Fruit fly (Drosophila melanogaster) whole organism, prepupa: ENCODE results near the gene OdsH.

Source experiments
- CG10631 ChIP-seq: fragments of 200-800 bp; sonication (Bioruptor generic); optimal IDR thresholded peaks from 2 replicates; lab custom pipeline; 2016; ENCODE audit warnings: missing biosample characterization, missing genetic modification characterization
- CG10669 ChIP-seq: fragments of 200-800 bp; sonication (Bioruptor generic); optimal IDR thresholded peaks from 3 replicates; lab custom pipeline; 2018; ENCODE audit warnings: missing biosample characterization, mild to moderate bottlenecking, missing genetic modification characterization, moderate library complexity
- CG11902 ChIP-seq: fragments of 200-800 bp; sonication (Bioruptor generic); optimal IDR thresholded peaks from 3 replicates; lab custom pipeline; 2016; ENCODE audit warnings: missing biosample characterization, missing genetic modification characterization
- CG15336 ChIP-seq: fragments of 200-800 bp; sonication (Bioruptor generic); IDR thresholded peaks from 2 replicates; pipeline ENCODE4 v1.3.6; 2022; ENCODE audit warnings: missing biosample characterization, missing genetic modification characterization
- CG16779 ChIP-seq: fragments of 200-800 bp; sonication (Bioruptor generic); optimal IDR thresholded peaks from 3 replicates; lab custom pipeline; 2017; ENCODE audit warnings: missing biosample characterization, mild to moderate bottlenecking, missing genetic modification characterization
- CG3032 ChIP-seq: fragments of 200-800 bp; optimal IDR thresholded peaks from 2 replicates; lab custom pipeline; 2019; ENCODE audit warnings: missing biosample characterization, mild to moderate bottlenecking, missing genetic modification characterization, moderate library complexity
- CG31627 ChIP-seq: fragments of 200-800 bp; sonication (Bioruptor generic); optimal IDR thresholded peaks from 3 replicates; lab custom pipeline; 2016; ENCODE audit warnings: missing biosample characterization, missing genetic modification characterization
- CG32006 ChIP-seq: fragments of 200-800 bp; sonication (Bioruptor generic); optimal IDR thresholded peaks from 3 replicates; lab custom pipeline; 2017; ENCODE audit warnings: missing biosample characterization, mild to moderate bottlenecking, missing genetic modification characterization
- CG34406 ChIP-seq: fragments of 200-800 bp; sonication (Bioruptor generic); optimal IDR thresholded peaks from 3 replicates; lab custom pipeline; 2016; ENCODE audit warnings: missing biosample characterization, missing genetic modification characterization
- CG3919 ChIP-seq: fragments of 200-800 bp; sonication (Bioruptor generic); optimal IDR thresholded peaks from 3 replicates; lab custom pipeline; 2016; ENCODE audit warnings: missing biosample characterization, missing genetic modification characterization
- CG4318 ChIP-seq: fragments of 200-800 bp; sonication (Bioruptor generic); optimal IDR thresholded peaks from 3 replicates; lab custom pipeline; 2017; ENCODE audit warnings: missing biosample characterization, mild to moderate bottlenecking, missing genetic modification characterization
- CG6163 ChIP-seq: fragments of 200-800 bp; sonication (Bioruptor generic); IDR thresholded peaks from 3 replicates; pipeline ENCODE4 v1.3.6; 2022; ENCODE audit warnings: missing biosample characterization, missing genetic modification characterization
- CG6792 ChIP-seq: fragments of 200-800 bp; sonication (Bioruptor generic); optimal IDR thresholded peaks from 3 replicates; lab custom pipeline; 2016; ENCODE audit warnings: missing biosample characterization, missing genetic modification characterization
- CG6808 ChIP-seq: fragments of 200-800 bp; sonication (Bioruptor generic); optimal IDR thresholded peaks from 3 replicates; lab custom pipeline; 2017; ENCODE audit warnings: missing biosample characterization, missing genetic modification characterization, mild to moderate bottlenecking, moderate library complexity, missing genetic modification reagents
- CG6854 ChIP-seq: fragments of 200-800 bp; sonication (Bioruptor generic); optimal IDR thresholded peaks from 2 replicates; lab custom pipeline; 2017; ENCODE audit warnings: missing biosample characterization, mild to moderate bottlenecking, missing genetic modification characterization
- CG7368 ChIP-seq: fragments of 200-800 bp; sonication (Bioruptor generic); optimal IDR thresholded peaks from 3 replicates; lab custom pipeline; 2016; ENCODE audit warnings: missing biosample characterization, missing genetic modification characterization
- CG8119 ChIP-seq: fragments of 200-800 bp; sonication (Bioruptor generic); IDR thresholded peaks from 3 replicates; pipeline ENCODE4 v1.3.6; 2022; ENCODE audit warnings: missing biosample characterization, missing genetic modification characterization
- Eip75B ChIP-seq: fragments of 200-800 bp; sonication (Bioruptor generic); optimal IDR thresholded peaks from 3 replicates; lab custom pipeline; 2016; ENCODE audit warnings: missing biosample characterization, missing genetic modification characterization
- Eip78C ChIP-seq: fragments of 200-800 bp; sonication (Bioruptor generic); peaks from one replicate; lab custom pipeline; 2016; ENCODE audit warnings: missing biosample characterization, missing genetic modification characterization
- Eip93F ChIP-seq: fragments of 200-800 bp; sonication (Bioruptor generic); optimal IDR thresholded peaks from 2 replicates; lab custom pipeline; 2016; ENCODE audit warnings: missing biosample characterization, mild to moderate bottlenecking, missing genetic modification characterization
- Ets21C ChIP-seq: fragments of 200-800 bp; sonication (Bioruptor generic); optimal IDR thresholded peaks from 3 replicates; lab custom pipeline; 2016; ENCODE audit warnings: missing biosample characterization, missing genetic modification characterization
- Ets96B ChIP-seq: fragments of 200-800 bp; optimal IDR thresholded peaks from 2 replicates; lab custom pipeline; 2019; ENCODE audit warnings: missing biosample characterization, mild to moderate bottlenecking, missing genetic modification characterization, moderate library complexity
- Gug ChIP-seq: fragments of 200-800 bp; sonication (Bioruptor generic); IDR thresholded peaks from 2 replicates; pipeline ENCODE4 v1.3.6; 2022; ENCODE audit warnings: missing biosample characterization, missing genetic modification characterization
- Hr38 ChIP-seq: sonication (Bioruptor generic); optimal IDR thresholded peaks from 2 replicates; lab custom pipeline; 2016; ENCODE audit warnings: missing biosample characterization, missing genetic modification characterization
- Hr39 ChIP-seq: fragments of 200-800 bp; sonication (Bioruptor generic); optimal IDR thresholded peaks from 2 replicates; lab custom pipeline; 2016; ENCODE audit warnings: missing biosample characterization, missing genetic modification characterization
- Met ChIP-seq: fragments of 200-800 bp; sonication (Bioruptor generic); optimal IDR thresholded peaks from 3 replicates; lab custom pipeline; 2016; ENCODE audit warnings: missing biosample characterization, missing genetic modification characterization
- OdsH ChIP-seq: fragments of 200-800 bp; sonication (Bioruptor generic); optimal IDR thresholded peaks from 3 replicates; lab custom pipeline; 2016; ENCODE audit warnings: missing biosample characterization, missing genetic modification characterization
- Smox ChIP-seq: fragments of 200-800 bp; sonication (Bioruptor generic); optimal IDR thresholded peaks from 3 replicates; lab custom pipeline; 2016; ENCODE audit warnings: missing biosample characterization, missing genetic modification characterization
- Sox102F ChIP-seq: fragments of 200-800 bp; sonication (Bioruptor generic); optimal IDR thresholded peaks from 2 replicates; lab custom pipeline; 2016; ENCODE audit warnings: missing biosample characterization, mild to moderate bottlenecking, missing genetic modification characterization
- Sox14 ChIP-seq: fragments of 200-800 bp; sonication (Bioruptor generic); optimal IDR thresholded peaks from 3 replicates; lab custom pipeline; 2016; ENCODE audit warnings: missing biosample characterization, missing genetic modification characterization
- achi ChIP-seq: fragments of 200-800 bp; sonication (Bioruptor generic); optimal IDR thresholded peaks from 3 replicates; lab custom pipeline; 2016; ENCODE audit warnings: missing biosample characterization, missing genetic modification characterization
- acj6 ChIP-seq: fragments of 200-800 bp; sonication (Bioruptor generic); optimal IDR thresholded peaks from 3 replicates; lab custom pipeline; 2016; ENCODE audit warnings: missing biosample characterization, missing genetic modification characterization
- cyc ChIP-seq: fragments of 200-800 bp; sonication (Bioruptor generic); optimal IDR thresholded peaks from 3 replicates; lab custom pipeline; 2016; ENCODE audit warnings: missing biosample characterization, missing genetic modification characterization
- dac ChIP-seq: fragments of 200-800 bp; sonication (Bioruptor generic); optimal IDR thresholded peaks from 2 replicates; lab custom pipeline; 2017; ENCODE audit warnings: missing biosample characterization, mild to moderate bottlenecking, missing genetic modification characterization
- esn ChIP-seq: fragments of 200-800 bp; sonication (Bioruptor generic); optimal IDR thresholded peaks from 2 replicates; lab custom pipeline; 2016; ENCODE audit warnings: missing biosample characterization, mild to moderate bottlenecking, missing genetic modification characterization, moderate library complexity
- fd59A ChIP-seq: fragments of 200-800 bp; sonication (Bioruptor generic); optimal IDR thresholded peaks from 2 replicates; lab custom pipeline; 2017; ENCODE audit warnings: missing biosample characterization, mild to moderate bottlenecking, missing genetic modification characterization, missing genetic modification reagents
- lz ChIP-seq: fragments of 200-800 bp; sonication (Bioruptor generic); optimal IDR thresholded peaks from 3 replicates; lab custom pipeline; 2016; ENCODE audit warnings: missing biosample characterization, missing genetic modification characterization
- pdm3 ChIP-seq: fragments of 200-800 bp; sonication (Bioruptor generic); optimal IDR thresholded peaks from 3 replicates; lab custom pipeline; 2016; ENCODE audit warnings: missing biosample characterization, missing genetic modification characterization
- salr ChIP-seq, 2 experiments: fragments of 200-800 bp; sonication (Bioruptor generic); optimal IDR thresholded peaks; 3 replicates each; lab custom pipeline; 2016 to 2018; ENCODE audit warnings: missing biosample characterization in 2 of 2, missing genetic modification characterization in 2 of 2, mild to moderate bottlenecking in 1 of 2
- ss ChIP-seq, 2 experiments: fragments of 200-800 bp; sonication (Bioruptor generic); optimal IDR thresholded peaks; 2 replicates in 1 of 2; 3 replicates in 1 of 2; lab custom pipeline; 2017 to 2018; ENCODE audit warnings: mild to moderate bottlenecking in 2 of 2, missing biosample characterization in 2 of 2, missing genetic modification characterization in 2 of 2, moderate library complexity in 1 of 2
- svp ChIP-seq: fragments of 200-800 bp; sonication (Bioruptor generic); peaks from one replicate; lab custom pipeline; 2016; ENCODE audit warnings: missing biosample characterization, missing genetic modification characterization
- topi ChIP-seq: fragments of 200-800 bp; sonication (Bioruptor generic); optimal IDR thresholded peaks from 3 replicates; lab custom pipeline; 2016; ENCODE audit warnings: missing biosample characterization, missing genetic modification characterization

Gene OdsH

dm6 chrX:17814783-17815182 is 24.0 kb downstream of the OdsH start (continued):
- TF ChIP-seq Sox14 (GFP tag; lab: Kevin White, UChicago) (peak; percentile 52), CG6163 (GFP tag; lab: Robert Waterston, UW) (peak; percentile 57; the same call in 2 of the 3 replicates), Eip78C (peak; percentile 84), CG34406 (GFP tag; lab: Kevin White, UChicago) (peak; percentile 20), CG7368 (GFP tag; lab: Kevin White, UChicago) (no peak), CG8119 (GFP tag; lab: Robert Waterston, UW) (no peak), CG4318 (GFP tag; lab: Kevin White, UChicago) (no peak), esn (GFP tag; lab: Kevin White, UChicago) (peak; percentile 74), Sox102F (GFP tag; lab: Kevin White, UChicago) (peak; percentile 71), CG10631 (GFP tag; lab: Kevin White, UChicago) (peak; percentile 23), CG3032 (tag; lab: Kevin White, UChicago) (peak; percentile 39), CG15336 (no peak), CG3919 (GFP tag; lab: Kevin White, UChicago) (peak; percentile 41), Eip93F (GFP tag; lab: Kevin White, UChicago) (no peak)

dm6 chrX:17816437-17816836 is 25.6 kb downstream of the OdsH start:
- TF ChIP-seq ss (GFP tag; optimal IDR thresholded peaks at IDR 0.05; lab: Kevin White, UChicago) (peak in 1 of 2 experiments; percentile 21), CG6792 (GFP tag; lab: Kevin White, UChicago) (peak; percentile 24), CG32006 (GFP tag; lab: Kevin White, UChicago) (no peak), CG6808 (GFP tag; lab: Kevin White, UChicago) (peak; percentile 59), CG8119 (GFP tag; lab: Robert Waterston, UW) (no peak), esn (GFP tag; lab: Kevin White, UChicago) (peak; percentile 65), cyc (peak; percentile 30), salr (GFP tag; optimal IDR thresholded peaks at IDR 0.05; lab: Kevin White, UChicago) (no peak), achi (GFP tag; lab: Kevin White, UChicago) (peak; percentile 24), CG34406 (GFP tag; lab: Kevin White, UChicago) (peak; percentile 13), Ets21C (peak; percentile 11), Ets96B (tag; lab: Kevin White, UChicago) (peak; percentile 21), acj6 (GFP tag; lab: Kevin White, UChicago) (peak; percentile 10), CG6163 (GFP tag; lab: Robert Waterston, UW) (no peak), topi (GFP tag; lab: Kevin White, UChicago) (peak; percentile 51), Eip75B (GFP tag; lab: Kevin White, UChicago) (peak; percentile 42), Hr39 (GFP tag; lab: Kevin White, UChicago) (peak; percentile 45), CG4318 (GFP tag; lab: Kevin White, UChicago) (no peak), CG10669 (GFP tag; lab: Kevin White, UChicago) (peak; percentile 33), svp (GFP tag; lab: Kevin White, UChicago) (peak; percentile 84), OdsH (GFP tag; lab: Kevin White, UChicago) (peak; percentile 63), lz (GFP tag; lab: Kevin White, UChicago) (peak; percentile 44), pdm3 (GFP tag; lab: Kevin White, UChicago) (peak; percentile 26), Gug (GFP tag; lab: Robert Waterston, UW) (no peak), Eip78C (peak; percentile 58), CG11902 (GFP tag; lab: Kevin White, UChicago) (no peak), Smox (GFP tag; lab: Kevin White, UChicago) (peak; percentile 58), Met (GFP tag; lab: Kevin White, UChicago) (peak; percentile 63), CG31627 (GFP tag; lab: Kevin White, UChicago) (peak; percentile 30), Sox102F (GFP tag; lab: Kevin White, UChicago) (peak; percentile 39), CG10631 (GFP tag; lab: Kevin White, UChicago) (peak; percentile 11), CG3919 (GFP tag; lab: Kevin White, UChicago) (peak; percentile 2), CG3032 (tag; lab: Kevin White, UChicago) (peak; percentile 55), Sox14 (GFP tag; lab: Kevin White, UChicago) (peak; percentile 31), CG6854 (GFP tag; lab: Kevin White, UChicago) (no peak), fd59A (peak; percentile 26), Hr38 (GFP tag; lab: Kevin White, UChicago) (no peak), CG16779 (tag; lab: Kevin White, UChicago) (no peak), dac (GFP tag; lab: Kevin White, UChicago) (no peak)
